Fruit fly (Drosophila melanogaster): Measurements from ENCODE around the gene ImpE3.

- TF ChIP-seq br (GFP tag; optimal IDR thresholded peaks at IDR 0.05), result no peak
- no peak for TF ChIP-seq Dfd (GFP tag; optimal IDR thresholded peaks at IDR 0.05)
- TF ChIP-seq CG9705 (GFP tag; optimal IDR thresholded peaks at IDR 0.05), result no peak
- no peak for TF ChIP-seq Myc (optimal IDR thresholded peaks at IDR 0.05)
- no peak for TF ChIP-seq GATAd (GFP tag; optimal IDR thresholded peaks at IDR 0.05)
- no peak for TF ChIP-seq OdsH (GFP tag; optimal IDR thresholded peaks at IDR 0.05)
- no peak for TF ChIP-seq pan (optimal IDR thresholded peaks at IDR 0.05)
- TF ChIP-seq psq (GFP tag; optimal IDR thresholded peaks at IDR 0.05), result no peak
- TF ChIP-seq Abd-B (GFP tag; optimal IDR thresholded peaks at IDR 0.05), result no peak
- no peak for TF ChIP-seq tai (GFP tag; optimal IDR thresholded peaks at IDR 0.05)
- TF ChIP-seq N (GFP tag; optimal IDR thresholded peaks at IDR 0.05), result no peak
- no peak for TF ChIP-seq Hr78 (GFP tag; optimal IDR thresholded peaks at IDR 0.05)
- no peak for TF ChIP-seq HLH106 (tag; optimal IDR thresholded peaks at IDR 0.05)
These were observed 2.8 kb downstream of the ImpE3 start for dm6 chr3R:8026515-8026914.
